Worm (Caenorhabditis elegans): Measurements from ENCODE around the gene sdf-9.

- no peak for TF ChIP-seq nhr-48 (tag; optimal IDR thresholded peaks at IDR 0.05)
- no peak for TF ChIP-seq lin-38 (GFP tag; IDR thresholded peaks at IDR 0.05)
Measured at ce11 chrV:20783642-20784041, 14.4 kb upstream of the sdf-9 start.
